Worm (Caenorhabditis elegans): ENCODE measurements around the gene srbc-42.

srbc-42 gene

ce11 chrV:2206181-2206580, 15.2 kb upstream of the srbc-42 start, which contains the start of gene srt-40:
Gene srt-40, minus strand, starts transcription at chrV:2206281.
- TF ChIP-seq mef-2 (tag; optimal IDR thresholded peaks at IDR 0.05) (no peak), ceh-63 (GFP tag; optimal IDR thresholded peaks at IDR 0.05) (no peak), tlp-1 (tag; optimal IDR thresholded peaks at IDR 0.05) (no peak), efl-3 (GFP tag; optimal IDR thresholded peaks at IDR 0.05) (no peak), lin-13 (GFP tag; optimal IDR thresholded peaks at IDR 0.05) (no peak), pqm-1 (tag; optimal IDR thresholded peaks at IDR 0.05) (no peak)

DNA sequence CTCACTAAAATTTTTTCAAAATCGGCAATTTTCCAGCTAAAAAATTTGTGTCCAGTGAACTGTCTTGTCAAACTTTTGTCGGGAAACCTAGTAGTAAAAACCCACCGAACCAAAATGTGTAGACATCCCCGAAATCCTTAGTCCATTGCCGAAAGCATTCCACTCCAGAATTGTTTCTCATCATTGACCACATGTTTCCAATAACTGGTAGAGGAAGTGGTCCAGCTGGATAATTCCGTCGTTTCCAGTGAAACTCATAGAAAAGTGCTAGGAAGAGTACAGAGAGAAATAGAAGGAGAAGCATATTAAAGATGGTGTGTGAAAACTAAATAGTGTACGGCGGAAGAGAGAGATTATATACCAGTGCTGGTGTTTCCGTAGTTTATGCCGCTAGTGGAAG, 13.1 kb upstream of the srbc-42 start, which contains the start of gene cyp-33C12:
Gene cyp-33C12 (minus strand): TSS at position 321 of the 400 bp plus-strand sequence.
- TF ChIP-seq elt-2 (tag; optimal IDR thresholded peaks at IDR 0.05) (no peak), fkh-4 (tag; optimal IDR thresholded peaks at IDR 0.05; ENCODE audit: borderline replicate concordance) (peak; percentile 71), dsc-1 (tag; optimal IDR thresholded peaks at IDR 0.05) (peak; percentile 91), unc-98 (GFP tag; IDR thresholded peaks at IDR 0.05) (no peak), nhr-20 (tag; optimal IDR thresholded peaks at IDR 0.05) (no peak)

DNA sequence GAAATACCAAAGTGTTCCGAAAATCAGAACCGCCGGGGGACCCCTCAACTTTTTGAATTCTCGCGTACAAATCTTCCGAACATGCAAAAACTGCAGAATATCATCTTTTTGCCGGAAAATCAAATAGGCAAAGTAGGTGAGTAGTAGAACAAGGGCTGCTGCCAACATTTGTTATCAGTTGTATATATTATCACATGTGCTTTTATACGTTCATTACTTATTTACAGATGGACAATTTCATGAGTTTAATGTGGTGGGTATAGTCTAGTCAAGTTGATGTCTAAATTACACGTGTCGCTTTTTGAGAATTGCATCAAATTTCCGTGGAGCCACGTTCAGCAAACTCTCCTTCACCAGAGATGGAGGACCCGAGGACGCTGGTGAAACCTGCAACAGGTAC, 10.2 kb upstream of the srbc-42 start, which contains the start of gene cyp-32B1:
Gene cyp-32B1 (minus strand): TSS at position 176 of the 400 bp plus-strand sequence.
- TF ChIP-seq elt-2 (tag; optimal IDR thresholded peaks at IDR 0.05), result peak; percentile 34
- TF ChIP-seq hpl-2 (GFP tag; optimal IDR thresholded peaks at IDR 0.05), result no peak
- no peak for TF ChIP-seq efl-1 (optimal IDR thresholded peaks at IDR 0.05)
- no peak for TF ChIP-seq efl-1 (GFP tag; optimal IDR thresholded peaks at IDR 0.05 in 1 of 2)
- TF ChIP-seq lin-35 (GFP tag; optimal IDR thresholded peaks at IDR 0.05), result peak in 1 of 2 experiments; percentile 5

- TF ChIP-seq nhr-11 (tag; optimal IDR thresholded peaks at IDR 0.05) (no peak), unc-86 (tag; optimal IDR thresholded peaks at IDR 0.05) (no peak), lin-35 (GFP tag; optimal IDR thresholded peaks at IDR 0.05) (no peak), nhr-71 (tag; optimal IDR thresholded peaks at IDR 0.05) (no peak)
These were observed 9.4 kb upstream of the srbc-42 start for ce11 chrV:2200402-2200801.

DNA sequence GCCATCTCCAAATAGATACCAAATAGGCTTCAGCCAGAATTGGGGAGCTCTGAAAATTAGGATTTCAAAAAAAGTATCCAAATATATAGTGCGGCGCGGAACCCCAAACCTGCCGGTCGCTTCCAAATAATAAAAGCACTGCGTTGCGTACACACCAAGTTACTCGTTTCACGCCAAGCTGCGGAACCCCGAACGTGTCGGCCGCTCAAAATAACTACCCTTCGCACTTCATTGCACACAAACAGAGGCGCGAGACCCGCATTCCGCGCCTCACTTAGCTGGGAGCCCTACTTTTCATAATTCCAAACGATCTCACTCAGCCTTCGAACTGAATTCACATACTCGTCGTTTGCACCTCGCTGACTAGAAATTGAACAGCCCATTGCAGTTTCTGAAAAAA, 8.6 kb upstream of the srbc-42 start:
- TF ChIP-seq lin-13 (GFP tag; optimal IDR thresholded peaks at IDR 0.05), result no peak
- no peak for TF ChIP-seq lin-15B (tag; optimal IDR thresholded peaks at IDR 0.05)
- no peak for TF ChIP-seq xbp-1 (tag; optimal IDR thresholded peaks at IDR 0.05)
- peak; percentile 26 for TF ChIP-seq snpc-4 (tag; optimal IDR thresholded peaks at IDR 0.05)

DNA sequence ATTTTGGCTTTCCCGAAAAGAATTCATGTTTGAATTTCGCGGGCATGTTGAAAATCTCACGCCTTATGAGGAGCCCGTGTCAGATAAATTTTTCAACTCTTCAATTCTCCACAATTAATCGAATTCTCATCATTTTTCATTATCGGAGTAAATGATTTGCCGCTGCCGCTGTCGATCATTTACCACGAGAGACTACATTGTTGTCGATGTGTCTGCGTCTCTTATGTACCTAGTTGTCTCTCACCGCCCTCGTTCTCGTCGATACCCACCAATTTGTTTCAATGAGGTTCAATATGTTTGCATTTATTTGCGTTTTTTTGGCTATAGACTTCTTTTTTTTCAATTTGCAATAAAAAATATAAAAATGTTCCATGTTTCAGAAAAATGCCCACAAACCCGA, 1.1 kb upstream of the srbc-42 start, which contains the start of gene nhr-13:
Gene nhr-13 (plus strand): TSS at position 369 of the 400 bp plus-strand sequence.
- peak; percentile 85 for TF ChIP-seq nhr-20 (tag; optimal IDR thresholded peaks at IDR 0.05)
- TF ChIP-seq unc-30 (tag; optimal IDR thresholded peaks at IDR 0.05), result no peak
- no peak for TF ChIP-seq sup-37 (GFP tag; optimal IDR thresholded peaks at IDR 0.05)
- TF ChIP-seq mdl-1 (tag; optimal IDR thresholded peaks at IDR 0.05), result peak in 1 of 2 experiments; percentile 43
- TF ChIP-seq mef-2 (tag; optimal IDR thresholded peaks at IDR 0.05), result no peak
- TF ChIP-seq nhr-90 (tag; optimal IDR thresholded peaks at IDR 0.05; ENCODE audit: poor library complexity), result peak; percentile 17
- peak in 1 of 2 experiments; percentile 17 for TF ChIP-seq efl-1 (optimal IDR thresholded peaks at IDR 0.05)
- TF ChIP-seq efl-1 (GFP tag; optimal IDR thresholded peaks at IDR 0.05 in 1 of 2), result peak in 1 of 2 experiments; percentile 50
- TF ChIP-seq snu-23 (GFP tag; optimal IDR thresholded peaks at IDR 0.05), result peak; percentile 30
- TF ChIP-seq rnt-1 (tag; optimal IDR thresholded peaks at IDR 0.05), result peak; percentile 18
- peak; percentile 50 for TF ChIP-seq elt-2 (tag; optimal IDR thresholded peaks at IDR 0.05)
- TF ChIP-seq Y116A8C.19 (tag; optimal IDR thresholded peaks at IDR 0.05; ENCODE audit: borderline replicate concordance), result no peak
- TF ChIP-seq dsc-1 (tag; optimal IDR thresholded peaks at IDR 0.05), result peak; percentile 64
- no peak for TF ChIP-seq blmp-1 (tag; optimal IDR thresholded peaks at IDR 0.05)
- peak in 1 of 2 experiments; percentile 36 for TF ChIP-seq lin-35 (GFP tag; optimal IDR thresholded peaks at IDR 0.05)
- no peak for TF ChIP-seq egl-13 (tag; optimal IDR thresholded peaks at IDR 0.05)
- TF ChIP-seq lsy-2 (tag; optimal IDR thresholded peaks at IDR 0.05), result no peak
- no peak for TF ChIP-seq fos-1 (tag; optimal IDR thresholded peaks at IDR 0.05)

All from whole organism, L1 larva.